Worm (Caenorhabditis elegans): ENCODE results near the gene pals-33.

DNA sequence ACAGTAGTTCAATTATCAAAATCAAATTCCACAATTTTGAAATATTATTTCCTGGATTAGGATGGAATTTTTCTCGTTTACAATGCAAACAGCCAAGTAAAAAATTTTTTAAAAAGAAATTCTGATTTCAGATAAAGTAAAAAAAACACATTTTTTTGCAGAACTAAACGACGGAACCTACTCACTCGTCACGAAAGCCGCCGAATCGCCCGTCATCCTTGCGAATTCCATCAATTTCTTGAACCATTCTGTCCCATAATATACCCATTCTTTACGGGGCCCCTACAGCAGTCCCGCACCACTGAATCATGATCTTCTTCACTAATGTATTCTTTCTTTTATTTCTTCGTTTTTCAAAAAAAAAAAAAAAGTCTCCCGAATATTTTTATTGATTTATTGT, 39.0 kb downstream of the pals-33 start:
- TF ChIP-seq hsf-1 (GFP tag; IDR thresholded peaks at IDR 0.05), result no peak
- TF ChIP-seq dpl-1 (GFP tag; optimal IDR thresholded peaks at IDR 0.05), result no peak
- TF ChIP-seq dox-1 (GFP tag; IDR thresholded peaks at IDR 0.05), result no peak
- TF ChIP-seq ets-4 (GFP tag; optimal IDR thresholded peaks at IDR 0.05), result no peak
- no peak for TF ChIP-seq nfya-1 (tag; optimal IDR thresholded peaks at IDR 0.05; ENCODE audit: borderline replicate concordance, insufficient read depth)
- no peak for TF ChIP-seq attf-6 (GFP tag; IDR thresholded peaks at IDR 0.05)
- no peak for TF ChIP-seq fkh-3 (tag; optimal IDR thresholded peaks at IDR 0.05)
- no peak for TF ChIP-seq unc-62 (GFP tag; optimal IDR thresholded peaks at IDR 0.05)
- TF ChIP-seq C06A6.2 (GFP tag; conservative IDR thresholded peaks at IDR 0.05), result no peak
- TF ChIP-seq F10E7.11 (tag; optimal IDR thresholded peaks at IDR 0.05), result no peak
